Worm (Caenorhabditis elegans) whole organism, dauer: ENCODE results near the gene snap-29.

Source experiments
- unc-62 ChIP-seq: sonication (generic microtip); optimal IDR thresholded peaks from 2 replicates; lab custom pipeline; 2017; ENCODE audit warnings: missing biosample characterization, missing genetic modification reagents, missing genetic modification characterization

Gene snap-29

DNA sequence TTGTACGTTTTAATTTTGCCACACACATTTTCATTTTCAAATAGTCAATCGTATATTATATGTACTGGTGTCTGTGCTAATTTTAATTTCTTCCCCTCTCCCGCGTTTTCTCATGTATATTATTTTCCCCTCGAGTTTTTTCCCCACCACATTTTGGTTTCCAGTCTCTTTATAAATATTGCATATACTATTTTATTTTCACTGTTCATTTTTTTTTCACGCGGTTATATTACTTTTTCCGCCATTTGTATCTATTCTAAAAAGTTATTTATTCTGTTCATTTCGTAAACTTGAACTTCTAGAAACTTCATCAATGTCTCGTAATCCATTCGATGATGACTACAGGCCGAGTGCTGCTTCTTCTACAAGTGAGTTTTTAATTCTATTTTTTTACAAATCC, at the start of gene snap-29:
Gene snap-29 (plus strand): TSS at position 301 of the 400 bp plus-strand sequence.
- no peak for TF ChIP-seq unc-62

DNA sequence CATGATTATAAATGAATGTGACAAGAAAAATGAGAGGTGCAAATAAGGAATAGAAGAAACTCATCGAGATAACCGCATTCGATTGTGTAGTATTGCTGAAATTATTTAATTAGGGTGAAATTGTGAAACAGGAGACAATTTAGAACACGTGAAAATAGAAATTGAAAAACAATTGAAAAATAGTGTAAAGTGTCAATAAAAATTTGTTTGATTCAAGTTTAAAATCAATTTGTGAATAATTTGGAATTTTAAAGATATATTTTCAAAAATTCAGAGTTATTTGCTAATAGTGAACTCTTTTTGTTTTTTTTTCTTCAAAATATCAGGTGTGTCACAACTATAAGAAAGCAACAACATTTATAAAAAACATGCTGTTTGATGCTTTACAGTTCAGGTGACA, 44.7 kb upstream of the snap-29 start, which contains the start of gene ZK370.4:
Gene ZK370.4 (minus strand): TSS at position 101 of the 400 bp plus-strand sequence.
- no peak for TF ChIP-seq unc-62

ce11 chrIII:8731973-8732372, 44.1 kb upstream of the snap-29 start:
- no peak for TF ChIP-seq unc-62

- TF ChIP-seq unc-62 = no peak
These were observed 42.8 kb upstream of the snap-29 start for ce11 chrIII:8733237-8733636.

ce11 chrIII:8733667-8734066, 42.4 kb upstream of the snap-29 start:
- no peak for TF ChIP-seq unc-62

- no peak for TF ChIP-seq unc-62
These were observed 41.6 kb upstream of the snap-29 start for ce11 chrIII:8734327-8734885.

- TF ChIP-seq unc-62 = no peak
These were observed 38.7 kb upstream of the snap-29 start for ce11 chrIII:8737391-8737790.

DNA sequence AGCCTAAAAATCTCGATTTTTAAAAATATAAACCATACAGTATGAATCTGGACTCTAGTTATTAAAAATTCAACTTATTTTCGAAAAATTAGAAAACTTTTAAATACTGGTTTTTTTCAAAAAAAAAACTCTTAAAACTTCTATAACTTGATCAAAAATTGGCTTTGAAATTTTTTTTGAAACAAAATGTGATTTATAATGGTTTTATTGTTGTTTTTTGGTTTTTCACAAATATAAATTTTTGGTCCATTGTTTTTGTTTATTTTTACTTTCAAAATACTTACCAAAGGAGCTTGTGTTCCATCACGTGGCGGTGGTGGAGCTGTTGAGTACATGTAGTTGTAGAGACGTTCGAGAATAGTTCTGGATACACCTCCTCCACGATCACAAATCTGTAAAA, 37.8 kb upstream of the snap-29 start:
- TF ChIP-seq unc-62 = no peak

ce11 chrIII:8739126-8739525, 36.9 kb upstream of the snap-29 start:
- TF ChIP-seq unc-62 = no peak

- TF ChIP-seq unc-62 = no peak
These were observed 36.3 kb upstream of the snap-29 start for ce11 chrIII:8739786-8740185.

ce11 chrIII:8741276-8741860, 34.7 kb upstream of the snap-29 start, which contains the start of gene pdhk-2:
TSS of gene pdhk-2 (minus strand) at chrIII:8741412.
- TF ChIP-seq unc-62 = no peak

ce11 chrIII:8741955-8742354, 34.1 kb upstream of the snap-29 start:
- TF ChIP-seq unc-62 = no peak

ce11 chrIII:8742584-8742983, 33.5 kb upstream of the snap-29 start:
- no peak for TF ChIP-seq unc-62

DNA sequence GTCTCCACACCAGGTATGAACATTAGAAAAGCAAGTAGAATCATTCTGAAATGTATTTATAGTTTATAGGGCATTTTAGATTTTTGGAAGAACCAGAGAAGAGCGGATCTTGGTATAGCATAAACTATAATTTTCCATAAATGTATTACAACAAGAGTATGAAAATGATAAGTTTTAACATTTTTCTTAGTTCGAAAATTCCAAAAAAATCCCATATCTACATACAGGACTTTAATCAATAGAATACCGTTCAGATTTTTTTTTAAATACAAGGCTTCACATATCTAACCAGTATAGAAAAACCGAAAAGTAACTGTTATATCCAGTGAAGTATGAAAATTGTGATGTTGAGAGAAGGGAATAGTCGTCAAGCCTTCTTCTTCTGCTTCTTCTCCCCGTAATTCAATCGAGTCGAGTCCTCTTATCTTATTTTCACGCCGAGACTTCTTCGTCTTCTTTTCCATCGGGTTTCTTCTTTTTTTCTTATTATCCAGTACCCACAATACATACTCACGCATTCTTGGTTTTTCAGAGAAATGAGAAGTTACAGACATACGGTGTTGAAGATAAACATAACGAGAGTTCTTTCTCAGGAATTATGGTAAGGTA, 32.2 kb upstream of the snap-29 start, which contains the start of gene ZK370.6:
Gene ZK370.6 (minus strand): TSS at position 51 of the 609 bp plus-strand sequence.
- TF ChIP-seq unc-62 = no peak

DNA sequence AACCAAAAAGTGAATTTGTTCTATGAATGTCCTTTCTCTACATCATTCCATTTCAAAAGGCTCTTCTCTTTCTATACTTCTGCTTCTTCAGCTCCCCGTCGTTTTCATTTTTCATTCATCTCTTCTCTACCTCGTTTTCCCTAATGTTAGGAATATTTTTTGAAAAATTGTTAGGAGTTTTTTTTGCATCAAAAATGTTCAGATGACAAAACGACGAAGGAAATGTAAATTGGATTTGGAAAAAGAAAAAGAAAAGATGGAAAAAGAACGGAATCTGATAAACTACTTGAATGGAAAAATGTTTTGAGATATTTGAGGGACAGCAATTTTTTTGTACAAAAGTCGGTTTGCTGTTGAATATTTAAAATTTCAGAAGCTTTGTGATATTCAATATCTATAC, 31.3 kb upstream of the snap-29 start:
- no peak for TF ChIP-seq unc-62

DNA sequence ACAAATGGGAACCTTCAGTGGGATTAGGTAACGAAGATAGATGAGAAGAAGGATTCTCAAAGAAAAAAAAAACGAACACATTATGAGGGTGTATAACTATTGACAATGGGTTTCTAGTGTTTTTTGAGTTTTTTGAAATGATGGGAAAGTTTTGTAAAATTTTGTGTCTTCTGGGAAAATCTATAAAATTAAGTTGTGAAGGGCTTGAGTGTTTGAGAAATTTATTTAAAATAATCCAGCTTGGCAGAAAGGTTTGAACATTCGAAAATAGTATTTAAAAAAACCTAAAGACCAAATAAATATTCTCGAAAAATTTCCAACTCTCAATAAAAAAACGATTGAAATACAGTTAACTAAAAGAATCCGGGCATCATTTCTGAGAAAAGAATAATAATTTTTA, 30.8 kb upstream of the snap-29 start:
- no peak for TF ChIP-seq unc-62

DNA sequence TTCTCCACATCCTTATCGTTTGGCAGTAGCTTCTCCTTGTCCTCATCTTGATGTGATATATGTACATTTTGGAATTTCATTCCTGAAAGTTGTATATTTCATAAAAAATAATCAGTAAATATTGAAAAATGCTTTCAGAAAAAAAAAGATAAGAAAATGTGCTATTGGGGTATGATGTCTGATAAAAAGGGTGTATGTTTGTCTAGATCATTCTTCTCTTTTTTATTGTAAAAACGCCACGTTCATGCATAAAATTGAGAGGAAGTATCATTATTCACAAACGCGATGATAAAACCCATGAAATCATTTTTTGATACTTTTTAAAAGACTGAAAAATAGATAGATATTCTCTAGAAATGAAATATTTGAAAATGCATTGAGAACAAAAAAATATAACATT, 27.4 kb upstream of the snap-29 start:
- TF ChIP-seq unc-62 = no peak

ce11 chrIII:8749487-8749886, 26.6 kb upstream of the snap-29 start, which contains the start of gene sma-2:
TSS of gene sma-2 (plus strand) at chrIII:8749680.
- no peak for TF ChIP-seq unc-62
